Worm (Caenorhabditis elegans) whole organism, early embryonic: Measurements from ENCODE around the gene C44B7.7.

Experiments used
- hmg-4 ChIP-seq: fragments of 200-800 bp; sonication (Bioruptor generic); optimal IDR thresholded peaks from 2 replicates; lab custom pipeline; 2018; ENCODE audit warnings: mild to moderate bottlenecking, missing genetic modification characterization, missing compliant biosample characterization
- pes-1 ChIP-seq: fragments of 200-800 bp; sonication (Bioruptor generic); IDR thresholded peaks from 2 replicates; pipeline ENCODE4 v1.3.6; 2022; ENCODE audit warnings: missing genetic modification reagents, missing genetic modification characterization, missing compliant biosample characterization

ce11 chrII:6926488-6926887 is 46.5 kb upstream of the C44B7.7 start:
- no peak for TF ChIP-seq hmg-4 (GFP tag; lab: Kevin White, UChicago)
- TF ChIP-seq pes-1 (GFP tag; lab: Robert Waterston, UW) = no peak
